ENCODE assay signal across 6 worm cellular contexts in the genomic region with DNA sequence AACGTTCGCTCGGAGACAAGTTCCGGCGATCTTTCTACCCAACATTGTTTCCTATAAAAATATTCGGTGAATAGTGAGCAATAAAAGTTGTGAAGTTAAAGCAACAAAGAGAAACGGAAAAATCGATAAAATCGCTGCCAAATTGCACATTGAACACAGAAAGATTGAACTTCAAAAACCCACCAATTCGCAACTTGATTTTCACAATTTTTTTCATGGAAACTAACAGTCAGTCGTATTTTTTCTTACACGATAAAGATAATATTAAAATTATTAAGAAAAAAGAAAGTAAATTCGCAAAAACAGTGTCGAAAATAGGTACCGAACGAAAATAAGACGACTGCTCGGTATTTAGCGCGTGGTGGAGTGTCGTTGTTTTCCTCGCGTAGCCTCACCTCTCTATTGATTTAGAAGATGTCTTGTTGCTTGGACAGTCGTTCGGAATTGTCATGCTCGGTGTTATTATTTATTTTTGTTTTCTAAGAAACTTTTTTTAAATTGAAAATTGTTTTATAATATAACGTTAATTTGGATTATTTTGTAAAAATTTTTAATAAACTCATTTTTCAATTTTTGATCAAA.
A peak's percentile ranks its signal among the peaks of the same experiment; 100 is the strongest.
TF ChIP-seq lines count a peak whose summit lies in the region.

Gene gas-1, minus strand, starts transcription at position 51 of the 582 bp plus-strand sequence.

TF ChIP-seq in whole organism, L1 larva, 84 proteins besides CTCF, POLR2A, EP300 and RAD21 (continues in another document):
- no peak for TF ChIP-seq pag-3 (tag; optimal IDR thresholded peaks at IDR 0.05; lab: Kevin White, UChicago; ENCODE audit: borderline replicate concordance, insufficient read depth)
- TF ChIP-seq hpl-2 (GFP tag; optimal IDR thresholded peaks at IDR 0.05; lab: Kevin White, UChicago), result no peak
- TF ChIP-seq fkh-8 (tag; optimal IDR thresholded peaks at IDR 0.05; lab: Kevin White, UChicago), result no peak
- TF ChIP-seq nhr-47 (tag; optimal IDR thresholded peaks at IDR 0.05; lab: Kevin White, UChicago), result peak; percentile 24
- no peak for TF ChIP-seq ceh-8 (GFP tag; optimal IDR thresholded peaks at IDR 0.05; lab: Kevin White, UChicago)
- TF ChIP-seq nhr-28 (tag; optimal IDR thresholded peaks at IDR 0.05; lab: Kevin White, UChicago), result no peak
- TF ChIP-seq zip-4 (GFP tag; optimal IDR thresholded peaks at IDR 0.05; lab: Kevin White, UChicago), result no peak
- peak in 1 of 2 experiments; percentile 9 for TF ChIP-seq efl-1 (optimal IDR thresholded peaks at IDR 0.05; lab: Kevin White, UChicago)
- peak in 1 of 2 experiments; percentile 7 for TF ChIP-seq efl-1 (GFP tag; optimal IDR thresholded peaks at IDR 0.05 in 1 of 2; lab: Kevin White, UChicago)
- TF ChIP-seq mab-9 (GFP tag; IDR thresholded peaks at IDR 0.05; lab: Robert Waterston, UW), result no peak
- TF ChIP-seq blmp-1 (tag; optimal IDR thresholded peaks at IDR 0.05; lab: Kevin White, UChicago), result no peak
- TF ChIP-seq ztf-4 (tag; optimal IDR thresholded peaks at IDR 0.05; lab: Kevin White, UChicago), result no peak
- TF ChIP-seq egl-27 (tag; optimal IDR thresholded peaks at IDR 0.05; lab: Kevin White, UChicago), result no peak
- TF ChIP-seq snu-23 (GFP tag; optimal IDR thresholded peaks at IDR 0.05; lab: Kevin White, UChicago), result peak; percentile 31

TF ChIP-seq in whole organism, L2 larva, 48 proteins besides CTCF, POLR2A, EP300 and RAD21 (continues in another document):
- TF ChIP-seq elt-3 (tag; optimal IDR thresholded peaks at IDR 0.05; lab: Kevin White, UChicago), result no peak
- TF ChIP-seq crh-2 (tag; optimal IDR thresholded peaks at IDR 0.05; lab: Kevin White, UChicago), result peak; percentile 1
- TF ChIP-seq unc-55 (GFP tag; optimal IDR thresholded peaks at IDR 0.05; lab: Kevin White, UChicago), result peak; percentile 54
- TF ChIP-seq Y55F3AM.14 (GFP tag; optimal IDR thresholded peaks at IDR 0.05; lab: Kevin White, UChicago), result no peak
- TF ChIP-seq ztf-1 (GFP tag; conservative IDR thresholded peaks at IDR 0.05; lab: Robert Waterston, UW), result no peak
- no peak for TF ChIP-seq nhr-23 (tag; optimal IDR thresholded peaks at IDR 0.05; lab: Kevin White, UChicago)
- no peak for TF ChIP-seq aly-2 (tag; optimal IDR thresholded peaks at IDR 0.05; lab: Kevin White, UChicago)
- TF ChIP-seq egl-27 (tag; optimal IDR thresholded peaks at IDR 0.05; lab: Kevin White, UChicago), result no peak
- no peak for TF ChIP-seq blmp-1 (tag; optimal IDR thresholded peaks at IDR 0.05; lab: Kevin White, UChicago; ENCODE audit: insufficient read depth)
- peak in 1 of 2 experiments; percentile 36 for TF ChIP-seq lsy-2 (tag; optimal IDR thresholded peaks at IDR 0.05; lab: Kevin White, UChicago)
- no peak for TF ChIP-seq unc-39 (tag; optimal IDR thresholded peaks at IDR 0.05; lab: Kevin White, UChicago)
- TF ChIP-seq nhr-10 (tag; optimal IDR thresholded peaks at IDR 0.05; lab: Kevin White, UChicago), result no peak
- TF ChIP-seq sma-3 (GFP tag; optimal IDR thresholded peaks at IDR 0.05; lab: Kevin White, UChicago), result no peak
- TF ChIP-seq alr-1 (tag; optimal IDR thresholded peaks at IDR 0.05; lab: Kevin White, UChicago), result no peak
- TF ChIP-seq nhr-12 (tag; optimal IDR thresholded peaks at IDR 0.05; lab: Kevin White, UChicago), result no peak

TF ChIP-seq in whole organism, L3 larva, 47 proteins besides CTCF, POLR2A, EP300 and RAD21:
- no peak for TF ChIP-seq aly-2 (tag; optimal IDR thresholded peaks at IDR 0.05; lab: Kevin White, UChicago)
- TF ChIP-seq fkh-2 (tag; optimal IDR thresholded peaks at IDR 0.05; lab: Kevin White, UChicago), result no peak
- TF ChIP-seq zag-1 (tag; optimal IDR thresholded peaks at IDR 0.05; lab: Kevin White, UChicago), result no peak
- peak; percentile 28 for TF ChIP-seq hmg-11 (tag; optimal IDR thresholded peaks at IDR 0.05; lab: Kevin White, UChicago)
- no peak for TF ChIP-seq skn-1 (tag; optimal IDR thresholded peaks at IDR 0.05; lab: Kevin White, UChicago)
- no peak for TF ChIP-seq jun-1 (tag; optimal IDR thresholded peaks at IDR 0.05; lab: Kevin White, UChicago)
- TF ChIP-seq lin-15B (tag; optimal IDR thresholded peaks at IDR 0.05; lab: Kevin White, UChicago), result no peak
- TF ChIP-seq nfya-1 (tag; optimal IDR thresholded peaks at IDR 0.05; lab: Kevin White, UChicago; ENCODE audit: insufficient read depth), result peak; percentile 42
- peak; percentile 9 for TF ChIP-seq nhr-25 (tag; optimal IDR thresholded peaks at IDR 0.05; lab: Kevin White, UChicago)
- TF ChIP-seq pha-4 (tag; optimal IDR thresholded peaks at IDR 0.05; lab: Kevin White, UChicago), result peak; percentile 74
- no peak for TF ChIP-seq ZK546.5 (tag; optimal IDR thresholded peaks at IDR 0.05; lab: Kevin White, UChicago)
TF ChIP-seq in whole organism, L3 larva: peak in this region for 4.

TF ChIP-seq in whole organism, L4 larva, 104 proteins besides CTCF, POLR2A, EP300 and RAD21:
- TF ChIP-seq T20F7.1 (GFP tag; optimal IDR thresholded peaks at IDR 0.05; lab: Kevin White, UChicago) (no peak), hlh-30 (tag; optimal IDR thresholded peaks at IDR 0.05; lab: Kevin White, UChicago; ENCODE audit: insufficient read depth) (peak; percentile 39), lin-13 (GFP tag; optimal IDR thresholded peaks at IDR 0.05; lab: Kevin White, UChicago) (no peak), mes-2 (tag; optimal IDR thresholded peaks at IDR 0.05; lab: Kevin White, UChicago; ENCODE audit: poor library complexity, severe bottlenecking) (peak; percentile 49), unc-39 (tag; optimal IDR thresholded peaks at IDR 0.05; lab: Kevin White, UChicago) (no peak), madf-5 (GFP tag; IDR thresholded peaks at IDR 0.05; lab: Robert Waterston, UW) (no peak), daf-16 (GFP tag; optimal IDR thresholded peaks at IDR 0.05; lab: Kevin White, UChicago) (no peak), daf-16 (tag; optimal IDR thresholded peaks at IDR 0.05; lab: Kevin White, UChicago) (peak; percentile 55), set-16 (GFP tag; IDR thresholded peaks at IDR 0.05; lab: Robert Waterston, UW) (no peak), aha-1 (tag; lab: Kevin White, UChicago) (peak; percentile 28), zfp-2 (tag; optimal IDR thresholded peaks at IDR 0.05; lab: Kevin White, UChicago) (no peak), tag-97 (GFP tag; IDR thresholded peaks at IDR 0.05; lab: Robert Waterston, UW) (no peak), lim-7 (GFP tag; IDR thresholded peaks at IDR 0.05; lab: Robert Waterston, UW) (no peak), Y105C5A.15 (GFP tag; IDR thresholded peaks at IDR 0.05; lab: Robert Waterston, UW) (no peak), gei-8 (GFP tag; optimal IDR thresholded peaks at IDR 0.05; lab: Kevin White, UChicago) (no peak)

TF ChIP-seq in whole organism, mixed stage, embryonic, 35 proteins besides CTCF, POLR2A, EP300 and RAD21:
- TF ChIP-seq mep-1 (tag; optimal IDR thresholded peaks at IDR 0.05; lab: Kevin White, UChicago) (peak; percentile 26), lin-13 (tag; optimal IDR thresholded peaks at IDR 0.05; lab: Kevin White, UChicago) (peak; percentile 4), mab-5 (tag; optimal IDR thresholded peaks at IDR 0.05; lab: Kevin White, UChicago) (no peak), nhr-237 (tag; optimal IDR thresholded peaks at IDR 0.05; lab: Kevin White, UChicago) (peak; percentile 17), M03D4.4 (tag; optimal IDR thresholded peaks at IDR 0.05; lab: Kevin White, UChicago) (no peak)

TF ChIP-seq in whole organism, young adult, 124 proteins besides CTCF, POLR2A, EP300 and RAD21:
- TF ChIP-seq madf-3 (GFP tag; IDR thresholded peaks at IDR 0.05; lab: Robert Waterston, UW), result no peak
- peak; percentile 10; the same call in 1 of the 2 replicates for TF ChIP-seq hmg-1.2 (GFP tag; IDR thresholded peaks at IDR 0.05; lab: Robert Waterston, UW)
- TF ChIP-seq attf-3 (GFP tag; conservative IDR thresholded peaks at IDR 0.05; lab: Robert Waterston, UW), result peak; percentile 88
